Worm (Caenorhabditis elegans) whole organism, L4/young adult: ENCODE measurements around the gene C13B9.2.

ENCODE experiments used
- W03F9.2 ChIP-seq: fragments of 150-350 bp; optimal IDR thresholded peaks from 2 replicates; lab custom pipeline; 2014; ENCODE audit warnings: missing biosample characterization, missing genetic modification characterization
- dao-5 ChIP-seq: sonication (generic microtip); optimal IDR thresholded peaks from 2 replicates; lab custom pipeline; 2016; ENCODE audit warnings: missing genotype, missing genetic modification characterization, moderate library complexity, missing compliant biosample characterization
- him-1 ChIP-seq: sonication (generic microtip); optimal IDR thresholded peaks from 2 replicates; lab custom pipeline; 2016; ENCODE audit warnings: missing genotype, missing genetic modification reagents, missing genetic modification characterization, missing compliant biosample characterization

The C13B9.2 gene

ce11 chrIII:6655830-6656229, 35.8 kb downstream of the C13B9.2 start:
- TF ChIP-seq him-1 (tag; lab: Kevin White, UChicago) (peak; percentile 14), W03F9.2 (tag; lab: Kevin White, UChicago) (no peak)

ce11 chrIII:6670737-6671242, 50.7 kb downstream of the C13B9.2 start:
- TF ChIP-seq dao-5 (tag; lab: Kevin White, UChicago) (no peak), him-1 (tag; lab: Kevin White, UChicago) (no peak), W03F9.2 (tag; lab: Kevin White, UChicago) (no peak)
